Worm (Caenorhabditis elegans) whole organism, L4/young adult: ENCODE measurements around the gene C09H10.4.

Experiments used
- W03F9.2 ChIP-seq: fragments of 150-350 bp; optimal IDR thresholded peaks from 2 replicates; lab custom pipeline; 2014; ENCODE audit warnings: missing biosample characterization, missing genetic modification characterization
- dao-5 ChIP-seq: sonication (generic microtip); optimal IDR thresholded peaks from 2 replicates; lab custom pipeline; 2016; ENCODE audit warnings: missing genotype, missing genetic modification characterization, moderate library complexity, missing compliant biosample characterization
- him-1 ChIP-seq: sonication (generic microtip); optimal IDR thresholded peaks from 2 replicates; lab custom pipeline; 2016; ENCODE audit warnings: missing genotype, missing genetic modification reagents, missing genetic modification characterization, missing compliant biosample characterization

DNA sequence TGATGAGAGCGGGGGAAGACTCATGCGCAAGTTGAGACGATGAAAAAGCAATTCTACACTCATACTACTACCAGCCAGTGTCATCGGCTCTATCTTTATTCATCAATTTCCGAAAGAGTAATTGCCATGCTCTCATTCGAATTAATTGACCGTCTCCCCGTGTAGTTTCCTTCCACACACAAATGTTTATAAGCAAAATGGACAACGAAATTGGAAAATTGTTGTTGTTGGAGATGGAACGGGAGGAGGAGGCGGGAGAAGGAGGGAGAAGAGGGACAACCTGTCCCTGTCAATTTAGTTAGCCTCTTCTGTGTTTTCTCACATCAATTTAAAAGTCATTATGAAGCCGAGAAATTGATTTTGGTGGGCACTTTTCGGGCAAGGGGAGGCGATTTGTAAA is 27.4 kb upstream of the C09H10.4 start:
- TF ChIP-seq him-1 (tag; lab: Kevin White, UChicago) (no peak), W03F9.2 (tag; lab: Kevin White, UChicago) (no peak), dao-5 (no peak)
